Worm (Caenorhabditis elegans) whole organism, midembryonic: Measurements from ENCODE around the gene bath-9.

Experiments used
- T22C8.4 ChIP-seq: fragments of 200-800 bp; sonication (Bioruptor generic); IDR thresholded peaks from 2 replicates; pipeline ENCODE4 v1.3.6; 2022; ENCODE audit warnings: missing genetic modification characterization, missing compliant biosample characterization
- flt-1 ChIP-seq: fragments of 200-800 bp; sonication (Bioruptor generic); IDR thresholded peaks from 2 replicates; pipeline ENCODE4 v1.3.6; 2022; ENCODE audit warnings: missing genetic modification characterization, missing compliant biosample characterization
- klf-2 ChIP-seq: fragments of 200-800 bp; sonication (Bioruptor generic); conservative IDR thresholded peaks from 2 replicates; pipeline ENCODE4 v1.3.6; 2022; ENCODE audit warnings: missing genetic modification reagents, missing genetic modification characterization, missing compliant biosample characterization
- tab-1 ChIP-seq: fragments of 200-800 bp; sonication (Bioruptor generic); IDR thresholded peaks from 2 replicates; pipeline ENCODE4 v1.3.6; 2022; ENCODE audit warnings: missing genetic modification characterization, missing compliant biosample characterization
- ztf-29 ChIP-seq: fragments of 200-800 bp; sonication (Bioruptor generic); IDR thresholded peaks from 2 replicates; pipeline ENCODE4 v1.3.6; 2022; ENCODE audit warnings: missing genetic modification reagents, missing genetic modification characterization, missing compliant biosample characterization

- TF ChIP-seq tab-1 (GFP tag; lab: Robert Waterston, UW) (no peak), klf-2 (GFP tag; lab: Robert Waterston, UW) (no peak), flt-1 (no peak), T22C8.4 (GFP tag; lab: Robert Waterston, UW) (no peak), ztf-29 (GFP tag; lab: Robert Waterston, UW) (no peak)
Observed at ce11 chrII:3387503-3387902, 10.6 kb downstream of the bath-9 start, which contains the start of gene T06D4.6.
